Worm (Caenorhabditis elegans) whole organism, dauer: ENCODE measurements around the gene srg-68.

ENCODE experiments used
- unc-62 ChIP-seq: sonication (generic microtip); optimal IDR thresholded peaks from 2 replicates; lab custom pipeline; 2017; ENCODE audit warnings: missing biosample characterization, missing genetic modification reagents, missing genetic modification characterization

Gene srg-68

DNA sequence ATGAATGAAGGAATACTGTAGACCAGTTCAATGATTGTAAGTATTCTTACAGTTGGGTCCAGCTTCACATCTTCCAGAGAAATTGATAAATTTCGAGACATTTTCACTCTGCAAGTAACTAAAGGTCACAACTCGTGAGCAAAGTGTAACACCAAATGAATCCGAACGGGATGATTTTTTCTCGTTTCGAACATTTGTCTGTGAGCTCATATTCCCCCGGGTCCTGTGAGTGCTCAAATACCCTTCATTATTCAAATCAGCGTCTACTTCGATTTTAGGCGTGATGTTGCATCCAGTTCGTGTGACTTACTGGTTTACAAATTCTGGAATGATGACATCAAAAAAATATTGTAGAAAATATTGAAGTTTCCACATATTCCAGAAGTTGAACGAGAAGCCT is at the start of gene srg-68:
Gene srg-68 (minus strand): TSS at position 101 of the 400 bp plus-strand sequence.
- TF ChIP-seq unc-62 = no peak

DNA sequence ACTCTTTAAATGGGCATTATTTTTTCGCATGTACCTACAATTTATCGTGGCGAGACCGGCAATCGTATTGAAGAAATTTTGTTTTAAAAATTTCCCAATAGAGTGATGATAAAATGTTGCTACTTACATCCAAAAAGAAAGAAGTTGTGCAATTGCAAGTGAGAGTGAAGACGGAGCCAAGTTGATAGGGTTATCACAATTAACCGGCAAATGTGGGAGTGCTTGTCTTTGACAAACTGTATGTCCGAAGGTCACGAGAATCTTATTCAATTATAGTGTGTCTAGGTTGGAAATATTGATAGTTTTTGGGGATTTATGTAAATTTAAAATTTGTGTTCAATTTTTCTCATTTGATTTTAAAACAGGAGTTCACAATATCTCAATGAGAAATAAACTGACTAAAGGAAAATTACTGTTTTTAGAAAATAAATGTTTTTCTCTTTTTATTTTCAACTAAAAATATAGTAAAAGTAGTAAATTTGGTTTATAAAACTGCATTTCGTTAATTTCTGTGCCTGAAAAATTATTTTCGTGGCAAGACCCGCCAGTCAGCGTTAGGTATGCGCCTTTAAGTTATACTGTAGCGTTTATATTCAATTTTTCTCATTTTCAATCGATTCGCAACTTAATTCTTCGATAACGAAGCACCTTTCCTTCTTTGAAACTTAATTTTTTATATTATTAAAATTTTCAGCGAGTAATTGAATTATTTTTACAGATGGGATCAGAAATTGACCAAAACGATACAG is 48.6 kb upstream of the srg-68 start, which contains the start of the genes hpo-15 and mms-19:
Gene hpo-15 (minus strand): TSS at position 201 of the 749 bp plus-strand sequence.
Gene mms-19 (plus strand): TSS at position 719 of the 749 bp plus-strand sequence.
- no peak for TF ChIP-seq unc-62

DNA sequence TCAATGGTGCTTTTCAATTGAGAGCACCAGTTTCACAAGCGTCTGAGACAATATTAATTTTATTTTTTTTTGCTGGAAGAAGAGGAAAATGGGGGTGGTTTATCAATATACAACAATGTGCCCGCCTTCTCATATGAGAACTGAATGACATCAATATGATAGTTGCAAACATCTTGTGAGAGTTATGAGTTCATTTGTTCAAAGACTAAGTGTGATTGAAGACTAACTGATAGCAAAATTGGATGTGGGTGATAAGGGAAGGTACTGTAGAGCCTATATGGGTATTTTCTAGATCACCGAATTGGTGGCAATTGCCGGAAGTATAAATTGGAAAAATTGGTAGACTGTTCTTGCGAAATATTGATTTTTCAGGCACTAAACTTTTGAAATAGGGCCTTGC is 47.3 kb upstream of the srg-68 start:
- no peak for TF ChIP-seq unc-62

DNA sequence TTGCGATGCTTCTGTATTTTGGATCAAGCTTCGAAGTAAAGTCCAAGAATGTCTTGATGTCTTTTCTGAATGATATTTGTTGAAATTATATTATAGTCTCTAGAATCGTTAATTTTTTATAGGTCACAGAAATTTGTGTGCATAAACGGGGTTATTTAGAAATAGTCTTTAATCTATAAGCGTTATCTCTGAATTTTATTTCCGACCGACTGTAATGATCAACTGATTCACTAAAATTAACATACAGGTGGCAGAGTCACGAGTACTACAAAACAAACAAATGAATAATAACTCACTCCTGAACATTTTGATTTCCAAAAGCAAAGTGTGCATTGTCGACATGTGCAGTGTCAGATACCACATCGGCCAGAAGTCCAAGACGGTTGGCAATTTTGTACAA is 46.5 kb upstream of the srg-68 start:
- no peak for TF ChIP-seq unc-62

DNA sequence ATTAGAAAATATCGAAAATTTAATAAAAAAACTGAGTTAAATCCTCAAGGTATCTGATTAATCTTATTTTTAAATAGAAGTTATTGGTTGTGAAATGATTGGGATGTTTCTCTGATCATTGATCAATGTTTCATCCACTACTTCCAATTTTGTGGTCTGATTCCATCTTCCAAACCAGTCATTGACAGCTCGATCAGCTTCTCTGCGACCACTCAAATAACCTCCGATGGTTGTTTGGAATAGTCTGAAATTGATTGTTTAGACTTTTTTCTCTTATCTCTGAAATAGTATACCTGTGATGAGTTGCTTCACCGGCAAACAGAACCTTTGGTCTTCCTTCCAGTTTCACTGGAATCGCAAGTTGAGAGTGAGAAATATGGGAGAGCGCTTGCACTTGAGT is 44.7 kb upstream of the srg-68 start:
- no peak for TF ChIP-seq unc-62

DNA sequence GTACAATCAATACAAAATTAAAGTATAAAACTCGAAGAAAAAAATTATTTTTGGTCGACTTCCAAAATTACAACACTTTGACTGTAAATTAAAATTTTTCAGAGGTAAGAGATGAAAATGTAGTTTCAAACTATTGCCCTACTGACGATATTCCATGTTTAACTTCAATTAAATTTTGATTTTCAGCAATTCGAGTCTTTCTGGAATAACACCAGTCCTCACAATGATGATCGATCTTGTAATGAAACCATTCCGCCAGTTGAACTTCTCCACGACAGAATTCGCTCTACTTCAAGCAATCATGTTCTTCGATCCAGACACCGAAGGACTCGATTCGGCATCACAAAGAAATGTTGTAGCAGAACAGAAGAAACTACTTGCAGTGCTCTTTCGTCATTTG is 43.9 kb upstream of the srg-68 start:
- TF ChIP-seq unc-62 = no peak

DNA sequence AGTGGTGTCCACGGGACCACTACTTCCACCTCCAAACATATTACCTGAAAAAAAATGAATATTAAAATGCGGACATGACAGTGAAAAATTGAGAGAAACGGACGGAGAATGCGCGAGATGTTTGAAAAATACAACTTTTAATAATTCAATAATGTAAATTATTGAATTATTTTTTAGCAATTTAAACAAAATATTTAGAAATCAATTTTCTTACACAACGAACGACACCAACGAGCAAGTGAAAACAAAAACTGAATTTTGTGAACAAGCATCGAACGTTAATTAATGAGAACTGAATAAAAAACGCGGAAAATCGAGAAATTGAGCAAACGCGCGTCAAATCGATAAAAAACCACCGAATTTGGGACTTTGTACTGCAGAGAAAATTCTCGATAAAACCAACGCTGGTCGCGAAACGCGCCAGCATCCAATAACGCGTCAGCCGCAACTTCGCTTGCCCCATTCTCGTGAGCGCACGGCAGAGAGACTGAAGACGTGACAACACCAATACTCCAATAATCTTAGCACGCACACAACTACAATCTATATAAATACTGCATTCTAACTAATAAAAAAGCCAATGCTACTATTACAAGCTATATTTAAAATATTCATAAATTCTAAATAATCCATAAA is 39.7 kb upstream of the srg-68 start, which contains the start of the genes dnj-19 and nhr-47:
Gene dnj-19 (minus strand): TSS at position 51 of the 636 bp plus-strand sequence.
Gene nhr-47 (plus strand): TSS at position 447 of the 636 bp plus-strand sequence.
- TF ChIP-seq unc-62 = no peak

DNA sequence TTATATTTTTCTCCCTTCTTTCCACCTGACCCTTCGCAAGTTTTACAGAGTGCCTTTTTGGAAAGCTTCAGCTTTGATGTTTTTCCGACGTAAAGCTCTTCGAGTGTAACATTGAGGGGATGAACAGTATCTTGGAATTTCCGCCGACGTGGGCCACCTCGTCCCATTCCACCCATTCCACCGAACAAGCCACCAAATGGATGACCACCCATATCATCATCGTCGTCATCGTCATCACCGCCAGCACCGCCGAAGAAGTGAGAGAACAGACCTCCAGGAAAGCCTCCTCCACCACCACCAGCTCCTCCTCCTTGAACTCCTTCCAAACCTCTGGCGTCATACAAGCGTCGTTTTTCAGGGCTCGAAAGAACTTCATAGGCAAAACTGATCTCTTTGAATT is 39.1 kb upstream of the srg-68 start:
- TF ChIP-seq unc-62 = no peak

DNA sequence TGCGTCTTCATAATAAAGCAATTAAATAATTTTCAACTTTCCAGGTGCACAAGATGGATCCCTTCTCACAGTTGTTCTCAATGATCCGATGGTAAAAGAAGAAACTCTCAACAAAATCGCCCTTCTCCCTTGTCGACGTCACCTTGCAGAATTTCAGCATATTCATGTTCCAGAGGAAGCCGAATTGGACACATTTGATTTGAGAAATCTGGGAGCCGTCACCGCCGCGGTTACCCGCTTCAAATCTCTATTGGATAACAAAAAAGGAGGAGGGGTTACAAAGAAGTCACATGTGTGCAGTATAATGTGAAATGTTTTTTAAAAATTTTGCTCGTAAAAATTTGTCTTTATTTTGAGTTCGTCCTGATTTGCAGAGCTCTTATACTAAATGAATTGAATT is 37.5 kb upstream of the srg-68 start:
- TF ChIP-seq unc-62 = no peak

DNA sequence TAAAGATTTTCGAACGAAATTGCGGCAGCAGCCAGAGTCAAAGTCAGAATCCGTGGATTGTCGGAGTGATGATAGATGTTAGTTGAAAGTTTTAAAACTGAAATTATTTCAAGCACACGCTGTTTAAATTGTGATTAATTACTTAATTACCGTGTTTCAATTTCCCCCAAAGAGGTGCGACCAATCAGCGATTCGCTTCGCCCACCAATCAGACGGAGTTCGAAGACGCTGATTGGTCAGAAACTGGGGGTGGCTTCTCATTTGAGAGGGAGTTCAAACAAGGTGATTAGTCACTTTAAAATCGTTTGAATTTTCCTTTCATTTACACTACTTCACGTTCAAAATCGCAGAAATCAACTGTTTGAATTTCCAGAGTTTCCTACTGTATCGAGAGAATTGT is 34.2 kb upstream of the srg-68 start:
- no peak for TF ChIP-seq unc-62

DNA sequence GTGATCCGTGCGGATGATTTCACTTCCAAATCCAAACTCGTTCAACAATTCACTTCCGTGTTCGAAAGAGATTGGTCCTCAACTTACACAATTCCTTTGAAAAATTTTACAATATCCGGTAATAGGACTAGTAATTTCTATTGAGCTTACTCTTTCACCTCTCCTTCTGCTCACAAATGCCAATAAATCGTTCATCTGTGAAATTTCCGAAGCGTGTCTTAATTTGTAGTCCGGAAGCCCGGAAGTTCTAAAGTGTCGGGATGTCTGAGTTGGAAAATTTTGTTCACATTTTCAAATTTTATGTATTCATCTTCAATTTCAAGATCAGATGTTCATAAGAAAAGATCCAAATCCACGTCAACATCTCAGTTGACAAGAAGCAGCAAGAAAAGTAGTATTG is 28.2 kb upstream of the srg-68 start, which contains the start of gene T05C3.2:
Gene T05C3.2 (plus strand): TSS at position 301 of the 400 bp plus-strand sequence.
- TF ChIP-seq unc-62 = no peak

DNA sequence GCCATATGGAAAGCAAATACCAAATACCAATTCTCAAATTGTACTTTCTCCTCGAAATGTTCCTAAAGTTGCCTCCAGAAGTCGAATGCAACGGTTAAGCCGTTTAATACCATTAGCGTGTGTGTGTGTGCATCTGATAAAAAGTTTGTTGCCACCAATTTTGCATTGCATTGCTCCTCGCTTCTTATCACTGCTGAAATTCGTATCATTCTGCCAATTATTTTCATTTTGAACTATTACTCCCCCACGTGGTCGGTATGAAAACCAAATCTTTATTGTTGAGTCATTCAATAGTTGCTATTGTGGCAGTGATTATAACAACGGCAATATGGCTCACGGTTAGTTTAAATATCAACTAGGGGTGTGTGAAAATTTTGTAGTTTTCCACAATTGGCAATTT is 25.0 kb upstream of the srg-68 start, which contains the start of gene T05C3.6:
Gene T05C3.6 (plus strand): TSS at position 241 of the 400 bp plus-strand sequence.
- no peak for TF ChIP-seq unc-62

DNA sequence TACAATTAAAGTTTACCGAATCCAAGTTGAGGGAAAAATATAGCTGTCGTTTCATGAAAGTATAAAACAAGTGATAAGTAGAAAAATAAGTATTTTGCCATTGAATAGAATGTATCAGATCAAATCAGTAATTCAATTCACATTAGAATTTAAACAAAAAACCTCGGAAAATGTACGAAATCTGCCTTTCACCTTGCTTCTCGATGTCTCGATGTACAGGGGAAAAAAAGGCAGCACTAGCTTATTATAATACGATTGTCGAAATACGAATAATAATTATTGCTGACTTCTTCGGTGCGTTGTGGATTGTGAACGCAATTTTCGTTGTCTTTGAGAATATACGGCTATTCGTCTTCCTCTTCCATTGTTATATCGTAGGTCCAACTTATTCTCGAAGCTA is 23.5 kb upstream of the srg-68 start, which contains the start of gene grl-18:
Gene grl-18 (minus strand): TSS at position 101 of the 400 bp plus-strand sequence.
- no peak for TF ChIP-seq unc-62

DNA sequence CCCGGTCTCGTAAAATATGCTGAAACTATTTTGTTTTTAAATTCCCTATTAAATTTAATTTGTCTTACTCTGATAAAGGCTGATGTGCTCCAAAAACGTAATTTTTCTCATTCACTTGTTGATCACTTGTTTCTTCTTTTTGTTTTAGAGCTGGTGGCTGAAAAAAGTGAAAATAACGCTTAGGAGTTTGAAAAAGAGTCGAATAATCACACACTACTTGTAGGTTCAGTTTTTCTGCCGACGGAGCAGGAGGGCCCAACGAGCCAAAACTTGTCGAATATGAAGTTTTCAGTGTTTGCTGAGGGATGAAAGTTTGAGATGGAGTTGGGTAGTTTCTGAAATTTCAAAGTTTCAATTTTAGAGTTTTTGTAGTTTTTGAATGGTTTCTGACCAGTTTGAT is 21.9 kb upstream of the srg-68 start:
- no peak for TF ChIP-seq unc-62

DNA sequence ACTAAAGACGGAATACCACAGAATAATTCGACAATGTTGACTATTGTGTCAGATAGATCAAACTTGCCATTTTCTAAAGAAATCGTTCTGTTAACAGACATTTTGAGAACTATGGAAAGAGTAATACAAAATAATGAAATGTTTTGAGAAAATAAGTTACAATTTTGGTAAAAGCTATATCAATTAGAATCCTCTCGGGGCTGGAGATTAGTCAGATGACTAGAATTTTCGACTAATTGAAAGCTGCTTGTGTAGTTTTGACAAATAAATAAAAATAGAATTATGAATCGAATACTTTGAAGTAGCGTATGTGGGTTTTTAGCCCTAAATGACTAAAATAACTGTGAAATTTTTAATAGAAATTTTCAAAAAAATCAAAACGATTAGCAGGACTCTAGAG is 19.6 kb upstream of the srg-68 start, which contains the start of gene srg-65:
Gene srg-65 (minus strand): TSS at position 101 of the 400 bp plus-strand sequence.
- no peak for TF ChIP-seq unc-62

DNA sequence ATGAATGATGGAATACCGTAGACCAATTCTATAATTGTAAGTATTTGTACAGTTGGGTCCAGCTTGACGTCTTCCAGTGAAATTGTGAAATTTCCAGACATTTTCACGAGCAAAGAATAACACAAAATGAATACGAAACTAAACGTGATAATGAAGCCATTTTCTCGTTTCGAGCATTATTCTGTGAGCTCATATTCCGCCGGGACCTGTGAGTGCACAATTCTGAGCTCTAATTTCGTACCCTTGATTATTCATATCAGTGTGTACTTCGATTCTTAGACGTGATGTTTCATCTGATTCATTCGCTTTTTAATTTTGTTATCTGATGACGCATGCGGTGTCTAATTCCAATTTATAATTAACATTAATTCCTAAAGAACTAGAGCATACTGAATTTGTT is 17.1 kb upstream of the srg-68 start, which contains the start of gene srg-66:
Gene srg-66 (minus strand): TSS at position 101 of the 400 bp plus-strand sequence.
- no peak for TF ChIP-seq unc-62

DNA sequence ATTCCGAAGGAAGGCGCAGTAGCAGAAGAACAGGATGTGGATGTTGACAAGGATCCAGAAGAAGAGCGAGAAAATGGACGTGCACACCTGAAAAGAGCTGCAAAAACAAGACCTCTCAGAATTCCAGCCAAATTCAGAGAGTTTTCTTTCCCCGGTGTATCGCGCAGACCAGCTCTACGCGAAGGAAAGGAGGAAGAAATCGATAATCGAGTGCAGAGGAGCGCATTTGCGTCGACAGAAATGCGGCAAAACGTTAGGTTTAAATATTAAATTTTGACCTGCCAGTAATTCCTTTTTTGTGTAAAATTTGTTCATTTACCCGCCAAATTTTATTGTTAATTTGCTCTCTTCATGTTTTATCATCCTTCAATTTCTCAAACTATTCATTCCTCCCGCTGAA is 12.5 kb upstream of the srg-68 start:
- TF ChIP-seq unc-62 = no peak
